Worm (Caenorhabditis elegans): Measurements from ENCODE around the gene citk-2.

Gene citk-2

ce11 chrII:4999122-4999521, at the start of gene citk-2 (continued):
- TF ChIP-seq lsl-1 (GFP tag; optimal IDR thresholded peaks at IDR 0.05) (peak; percentile 30), madf-3 (GFP tag; IDR thresholded peaks at IDR 0.05) (no peak), rec-8 (tag; optimal IDR thresholded peaks at IDR 0.05) (no peak), ztf-6 (GFP tag; IDR thresholded peaks at IDR 0.05) (no peak), madf-10 (tag; optimal IDR thresholded peaks at IDR 0.05) (no peak), ccch-3 (GFP tag; optimal IDR thresholded peaks at IDR 0.05) (no peak), efl-1 (GFP tag; optimal IDR thresholded peaks at IDR 0.05) (peak; percentile 91), lir-1 (GFP tag; conservative IDR thresholded peaks at IDR 0.05) (no peak), tlf-1 (GFP tag; optimal IDR thresholded peaks at IDR 0.05) (no peak), fkh-3 (tag; optimal IDR thresholded peaks at IDR 0.05) (no peak), cebp-1 (GFP tag; IDR thresholded peaks at IDR 0.05) (no peak), cebp-1 (tag; optimal IDR thresholded peaks at IDR 0.05) (no peak), Y53G8AR.9 (GFP tag; conservative IDR thresholded peaks at IDR 0.05) (peak; percentile 70; the same call in 1 of the 2 replicates), dpff-1 (tag; optimal IDR thresholded peaks at IDR 0.05) (no peak), K12H6.12 (tag; optimal IDR thresholded peaks at IDR 0.05) (no peak), egrh-3 (GFP tag; IDR thresholded peaks at IDR 0.05) (no peak), aptf-2 (GFP tag; conservative IDR thresholded peaks at IDR 0.05) (no peak), ztf-28 (GFP tag; IDR thresholded peaks at IDR 0.05) (no peak), snpc-1.3 (tag; optimal IDR thresholded peaks at IDR 0.05; ENCODE audit: insufficient read depth) (no peak), mxl-1 (tag; optimal IDR thresholded peaks at IDR 0.05) (no peak), T26A5.8 (tag; optimal IDR thresholded peaks at IDR 0.05) (no peak), F39B2.1 (GFP tag; IDR thresholded peaks at IDR 0.05) (no peak), somi-1 (GFP tag; optimal IDR thresholded peaks at IDR 0.05) (no peak), nhr-120 (GFP tag; IDR thresholded peaks at IDR 0.05) (no peak), unc-130 (GFP tag; optimal IDR thresholded peaks at IDR 0.05) (no peak), lag-1 (GFP tag; IDR thresholded peaks at IDR 0.05) (no peak), ztf-26 (tag; optimal IDR thresholded peaks at IDR 0.05) (peak; percentile 4), nhr-179 (tag; optimal IDR thresholded peaks at IDR 0.05) (no peak), ceh-100 (GFP tag; IDR thresholded peaks at IDR 0.05) (peak; percentile 73), sea-2 (GFP tag; IDR thresholded peaks at IDR 0.05) (no peak)

- TF ChIP-seq pbrm-1 (GFP tag; IDR thresholded peaks at IDR 0.05) (no peak), zim-3 (tag; optimal IDR thresholded peaks at IDR 0.05) (no peak), zfh-2 (GFP tag; conservative IDR thresholded peaks at IDR 0.05) (no peak), somi-1 (GFP tag; optimal IDR thresholded peaks at IDR 0.05) (no peak), F22D6.2 (tag; optimal IDR thresholded peaks at IDR 0.05) (no peak), T26A5.8 (tag; optimal IDR thresholded peaks at IDR 0.05) (no peak), mxl-1 (tag; optimal IDR thresholded peaks at IDR 0.05) (no peak), tlf-1 (GFP tag; optimal IDR thresholded peaks at IDR 0.05) (no peak), rcor-1 (GFP tag; IDR thresholded peaks at IDR 0.05) (no peak), hmg-20 (GFP tag; IDR thresholded peaks at IDR 0.05) (no peak), tbp1 (GFP tag; optimal IDR thresholded peaks at IDR 0.05) (no peak), rpc-1 (optimal IDR thresholded peaks at IDR 0.05) (no peak), rpc-1 (tag; optimal IDR thresholded peaks at IDR 0.05) (no peak), B0019.2 (GFP tag; conservative IDR thresholded peaks at IDR 0.05) (no peak), C06A6.2 (GFP tag; conservative IDR thresholded peaks at IDR 0.05) (no peak), cebp-2 (GFP tag; IDR thresholded peaks at IDR 0.05) (no peak), hsf-1 (GFP tag; IDR thresholded peaks at IDR 0.05) (no peak), hmg-1.2 (GFP tag; IDR thresholded peaks at IDR 0.05) (no peak), bed-1 (GFP tag; IDR thresholded peaks at IDR 0.05) (no peak), Y95B8A.8 (GFP tag; IDR thresholded peaks at IDR 0.05) (no peak), gei-17 (GFP tag; optimal IDR thresholded peaks at IDR 0.05) (no peak)
Measured at ce11 chrII:4953289-4953688, 46.0 kb upstream of the citk-2 start, which contains the start of gene ndx-3. ndx-3 (plus strand) TSS chrII:4953589.

All from whole organism, young adult.